Worm (Caenorhabditis elegans) whole organism, L4/young adult: ENCODE data around the gene prp-38.

Experiments
- W03F9.2 ChIP-seq: fragments of 150-350 bp; optimal IDR thresholded peaks from 2 replicates; lab custom pipeline; 2014; ENCODE audit warnings: missing biosample characterization, missing genetic modification characterization
- dao-5 ChIP-seq: sonication (generic microtip); optimal IDR thresholded peaks from 2 replicates; lab custom pipeline; 2016; ENCODE audit warnings: missing genotype, missing genetic modification characterization, moderate library complexity, missing compliant biosample characterization
- him-1 ChIP-seq: sonication (generic microtip); optimal IDR thresholded peaks from 2 replicates; lab custom pipeline; 2016; ENCODE audit warnings: missing genotype, missing genetic modification reagents, missing genetic modification characterization, missing compliant biosample characterization

Gene prp-38

DNA sequence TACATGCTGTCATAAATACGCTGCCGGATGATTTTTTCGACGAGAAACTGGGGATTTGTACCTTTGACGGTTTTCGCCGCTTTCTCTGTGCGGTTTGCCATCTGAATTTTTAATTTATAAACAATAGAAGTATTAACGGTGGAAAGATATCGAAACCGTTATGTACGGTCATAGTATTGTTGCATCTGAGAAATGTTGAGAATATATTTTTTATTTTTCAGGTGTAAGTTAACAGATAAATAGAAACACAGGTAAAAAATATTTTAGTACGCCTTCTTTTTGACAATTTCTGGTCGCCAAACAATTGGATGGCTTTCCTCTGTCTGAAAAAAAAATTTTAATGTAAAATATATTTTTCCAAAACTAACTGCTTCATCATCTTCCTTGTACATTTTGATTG lies at the start of gene prp-38:
Gene prp-38 (minus strand): TSS at position 101 of the 400 bp plus-strand sequence.
- no peak for TF ChIP-seq dao-5 (tag; lab: Kevin White, UChicago)
- no peak for TF ChIP-seq W03F9.2
- TF ChIP-seq him-1: no peak

DNA sequence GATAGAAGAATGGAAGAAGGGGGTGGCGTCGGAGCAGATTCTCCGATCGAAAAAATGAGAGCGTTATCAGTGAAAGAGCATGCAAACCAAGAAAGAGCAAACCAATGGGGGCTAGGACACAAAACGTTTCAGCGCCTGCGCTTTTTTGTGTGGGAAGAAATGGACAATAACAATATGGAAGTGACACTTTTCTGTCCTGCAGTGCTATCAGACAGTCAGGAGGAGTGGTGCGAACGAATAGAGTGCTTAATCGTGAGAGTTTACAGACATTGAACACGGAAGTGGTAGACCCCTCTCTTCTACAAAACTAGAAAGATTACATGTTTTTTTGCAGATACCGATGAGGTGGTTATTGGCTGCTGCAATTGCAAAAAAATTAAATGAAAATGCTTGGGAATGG lies 49.5 kb upstream of the prp-38 start:
- no peak for TF ChIP-seq W03F9.2
- TF ChIP-seq dao-5 (tag; lab: Kevin White, UChicago): no peak
- TF ChIP-seq him-1: no peak

DNA sequence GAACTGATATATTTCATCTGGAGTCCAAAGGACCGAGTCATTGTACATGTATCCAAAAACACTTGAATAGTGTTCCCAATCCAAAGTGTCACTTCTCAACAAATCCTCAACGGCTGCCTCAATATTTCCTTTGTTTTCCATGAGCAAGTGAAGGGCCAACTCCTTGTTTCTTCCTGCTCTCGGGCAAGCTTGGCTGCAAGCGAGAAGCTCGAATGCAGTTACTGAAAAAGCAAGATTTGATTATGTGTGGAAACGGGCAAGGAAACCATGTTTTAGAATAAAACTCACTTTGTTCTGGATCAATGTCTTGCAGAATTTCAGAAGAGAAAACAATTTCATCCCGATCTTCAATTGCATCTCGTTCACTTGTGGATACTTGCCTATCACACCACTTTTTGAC lies 48.4 kb upstream of the prp-38 start:
- TF ChIP-seq him-1: no peak
- TF ChIP-seq dao-5 (tag; lab: Kevin White, UChicago): no peak
- TF ChIP-seq W03F9.2: no peak

DNA sequence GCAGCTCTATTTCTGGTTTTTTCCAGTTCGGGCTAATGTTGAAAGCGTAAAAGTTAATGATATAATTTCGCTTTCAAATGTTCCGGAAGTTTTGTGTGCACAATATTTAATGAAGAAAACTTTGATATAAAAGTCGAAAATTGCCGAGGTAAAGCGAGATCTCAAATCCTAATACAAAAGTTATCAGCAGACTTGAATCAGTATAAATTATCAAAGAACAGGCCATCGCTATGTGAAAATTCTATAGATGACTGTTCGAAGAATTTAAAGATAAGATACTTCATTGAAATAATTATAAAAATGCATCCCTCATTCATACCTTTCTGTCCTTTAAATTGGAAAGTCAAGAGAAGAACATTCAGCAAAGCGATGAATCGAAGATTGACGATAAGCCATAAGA lies 41.1 kb upstream of the prp-38 start, which contains the start of gene C29A12.6:
Gene C29A12.6 (plus strand): TSS at position 301 of the 400 bp plus-strand sequence.
- no peak for TF ChIP-seq him-1

DNA sequence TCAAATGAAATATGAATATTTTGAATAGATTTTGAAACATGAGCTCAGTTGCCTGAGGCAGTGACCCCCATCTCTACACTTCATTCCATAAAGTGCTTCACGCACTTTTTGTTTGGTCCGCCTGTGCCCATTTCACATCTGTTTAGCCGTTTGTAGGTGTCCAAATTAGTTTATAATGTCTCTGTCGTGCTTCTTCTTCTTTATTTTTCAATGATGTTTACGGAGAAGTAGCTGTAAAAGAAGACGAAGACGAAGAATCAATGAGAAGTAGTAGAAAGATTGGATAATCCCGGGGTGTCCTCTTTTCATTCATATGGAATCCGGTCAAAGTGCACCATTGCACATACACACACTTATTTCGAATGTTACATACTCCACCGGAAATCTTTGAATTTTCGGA lies 33.6 kb upstream of the prp-38 start:
- TF ChIP-seq him-1: no peak
- no peak for TF ChIP-seq W03F9.2
- TF ChIP-seq dao-5 (tag; lab: Kevin White, UChicago): no peak

- TF ChIP-seq him-1 (no peak), W03F9.2 (no peak), dao-5 (tag; lab: Kevin White, UChicago) (no peak)
These were observed 32.4 kb upstream of the prp-38 start for ce11 chrV:10838204-10838603.

ce11 chrV:10834682-10835219 lies 28.9 kb upstream of the prp-38 start:
- TF ChIP-seq dao-5 (tag; lab: Kevin White, UChicago) (no peak), him-1 (no peak)

DNA sequence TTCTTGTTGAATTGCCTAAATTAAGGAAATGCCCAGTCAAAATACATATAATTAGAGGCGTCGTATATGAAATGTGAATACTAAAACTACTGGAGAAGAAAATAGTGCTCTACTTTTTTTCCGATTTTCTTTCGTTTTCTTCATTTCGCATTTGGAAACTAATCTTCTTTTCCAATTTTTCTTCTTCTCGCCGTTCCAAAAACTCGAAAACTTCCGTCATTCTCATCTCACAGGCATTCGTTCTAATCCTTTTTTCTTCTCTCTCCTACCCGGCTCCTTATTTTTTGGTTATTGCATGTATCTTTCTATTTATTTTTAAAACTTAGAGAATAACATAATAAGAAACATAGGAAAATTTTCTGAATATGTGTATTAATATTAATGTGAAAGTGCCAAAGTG lies 27.0 kb upstream of the prp-38 start:
- TF ChIP-seq W03F9.2: no peak

ce11 chrV:10824711-10825110 lies 18.9 kb upstream of the prp-38 start, which contains the start of gene nrx-1:
Gene nrx-1, plus strand, starts transcription at chrV:10825011.
- TF ChIP-seq him-1 (no peak), W03F9.2 (no peak), dao-5 (tag; lab: Kevin White, UChicago) (no peak)

- TF ChIP-seq W03F9.2: no peak
- TF ChIP-seq dao-5 (tag; lab: Kevin White, UChicago): no peak
- no peak for TF ChIP-seq him-1
These were observed 12.7 kb upstream of the prp-38 start for ce11 chrV:10818498-10818897.

- TF ChIP-seq dao-5 (tag; lab: Kevin White, UChicago) (no peak), him-1 (no peak)
These were observed 11.0 kb upstream of the prp-38 start for ce11 chrV:10816831-10817230.

ce11 chrV:10814333-10814732 lies 8.5 kb upstream of the prp-38 start:
- TF ChIP-seq W03F9.2 (no peak), him-1 (no peak), dao-5 (tag; lab: Kevin White, UChicago) (no peak)

ce11 chrV:10813425-10814156 lies 7.8 kb upstream of the prp-38 start, which contains the start of the genes C29A12.1 and lig-1:
Gene C29A12.1, minus strand, starts transcription at chrV:10813487.
Gene lig-1, plus strand, starts transcription at chrV:10814106.
- peak; percentile 21 for TF ChIP-seq W03F9.2
- no peak for TF ChIP-seq him-1

- TF ChIP-seq him-1 (no peak), dao-5 (tag; lab: Kevin White, UChicago) (no peak), W03F9.2 (no peak)
These were observed 5.9 kb upstream of the prp-38 start, which contains the start of gene C29A12.22 for ce11 chrV:10811763-10812162. Gene C29A12.22, plus strand, starts transcription at chrV:10812063.

ce11 chrV:10807862-10808327 lies 2.1 kb upstream of the prp-38 start, which contains the start of gene plrg-1:
Gene plrg-1, minus strand, starts transcription at chrV:10807912.
- TF ChIP-seq him-1: peak; percentile 33
- TF ChIP-seq dao-5 (tag; lab: Kevin White, UChicago): peak; percentile 29
- TF ChIP-seq W03F9.2: peak; percentile 92

- TF ChIP-seq dao-5 (tag; lab: Kevin White, UChicago): no peak
- no peak for TF ChIP-seq him-1
- no peak for TF ChIP-seq W03F9.2
These were observed 1.5 kb downstream of the prp-38 start, which contains the start of gene secs-1 for ce11 chrV:10804374-10804773. Gene secs-1, minus strand, starts transcription at chrV:10804474.
